Fruit fly (Drosophila melanogaster) whole organism, embryonic: ENCODE results near the gene Tti1.

ENCODE experiments used
- Atf6 ChIP-seq: fragments of 200-800 bp; sonication (Bioruptor generic); IDR thresholded peaks from 2 replicates; pipeline ENCODE4 v1.3.6; 2022; ENCODE audit warnings: missing biosample characterization, missing genetic modification characterization
- CG11456 ChIP-seq: fragments of 200-800 bp; sonication (Bioruptor generic); IDR thresholded peaks from 3 replicates; pipeline ENCODE4 v1.3.6; 2022; ENCODE audit warnings: missing biosample characterization, missing genetic modification characterization
- CG17186 ChIP-seq: fragments of 200-800 bp; sonication (Bioruptor generic); optimal IDR thresholded peaks from 3 replicates; lab custom pipeline; 2017; ENCODE audit warnings: missing biosample characterization, missing genetic modification reagents, missing genetic modification characterization
- CG17612 ChIP-seq: fragments of 200-800 bp; sonication (Bioruptor generic); IDR thresholded peaks from 2 replicates; pipeline ENCODE4 v1.3.6; 2022; ENCODE audit warnings: missing biosample characterization, missing genetic modification characterization
- CG17829 ChIP-seq: fragments of 200-800 bp; optimal IDR thresholded peaks from 2 replicates; lab custom pipeline; 2019; ENCODE audit warnings: missing biosample characterization, mild to moderate bottlenecking, missing genetic modification characterization, moderate library complexity
- CG18476 ChIP-seq: fragments of 200-800 bp; sonication (Bioruptor generic); optimal IDR thresholded peaks from 2 replicates; lab custom pipeline; 2016; ENCODE audit warnings: missing biosample characterization, mild to moderate bottlenecking, missing genetic modification characterization
- CG2875 ChIP-seq: fragments of 200-800 bp; sonication (Bioruptor generic); optimal IDR thresholded peaks from 2 replicates; lab custom pipeline; 2017; ENCODE audit warnings: missing biosample characterization, mild to moderate bottlenecking, missing genetic modification characterization, missing genetic modification reagents
- CG33213 ChIP-seq: fragments of 200-800 bp; sonication (Bioruptor generic); optimal IDR thresholded peaks from 3 replicates; lab custom pipeline; 2016; ENCODE audit warnings: missing biosample characterization, missing genetic modification characterization
- CG34224 ChIP-seq: fragments of 200-800 bp; sonication (Bioruptor generic); IDR thresholded peaks from 3 replicates; pipeline ENCODE4 v1.3.6; 2022; ENCODE audit warnings: missing biosample characterization, missing genetic modification characterization; ENCODE audit not compliant: partially characterized antibody
- CG6654 ChIP-seq: fragments of 200-800 bp; sonication (Bioruptor generic); optimal IDR thresholded peaks from 2 replicates; lab custom pipeline; 2017; ENCODE audit warnings: missing biosample characterization, mild to moderate bottlenecking, missing genetic modification characterization
- CG6791 ChIP-seq: fragments of 200-800 bp; sonication (Bioruptor generic); IDR thresholded peaks from 3 replicates; pipeline ENCODE4 v1.3.6; 2022; ENCODE audit warnings: missing biosample characterization, missing genetic modification characterization; ENCODE audit not compliant: partially characterized antibody
- CG7963 ChIP-seq: fragments of 200-800 bp; sonication (Bioruptor generic); IDR thresholded peaks from 3 replicates; pipeline ENCODE4 v1.3.6; 2022; ENCODE audit warnings: missing biosample characterization, missing genetic modification characterization; ENCODE audit not compliant: partially characterized antibody
- CG8359 ChIP-seq: fragments of 200-800 bp; sonication (Bioruptor generic); optimal IDR thresholded peaks from 2 replicates; lab custom pipeline; 2017; ENCODE audit warnings: missing biosample characterization, mild to moderate bottlenecking, missing genetic modification characterization, borderline replicate concordance
- CG8924 ChIP-seq: fragments of 200-800 bp; optimal IDR thresholded peaks from 3 replicates; lab custom pipeline; 2019; ENCODE audit warnings: missing biosample characterization, mild to moderate bottlenecking, missing genetic modification characterization, moderate library complexity
- CHES-1-like ChIP-seq: fragments of 200-800 bp; sonication (Bioruptor generic); optimal IDR thresholded peaks from 2 replicates; lab custom pipeline; 2016; ENCODE audit warnings: missing biosample characterization, missing genetic modification characterization
- D19B ChIP-seq: fragments of 200-800 bp; sonication (Bioruptor generic); optimal IDR thresholded peaks from 2 replicates; lab custom pipeline; 2017; ENCODE audit warnings: missing biosample characterization, mild to moderate bottlenecking, missing genetic modification characterization
- Dbx ChIP-seq: fragments of 200-800 bp; sonication (Bioruptor generic); IDR thresholded peaks from 3 replicates; pipeline ENCODE4 v1.3.6; 2022; ENCODE audit warnings: missing biosample characterization, missing genetic modification characterization
- Dp ChIP-seq: fragments of 200-800 bp; sonication (Bioruptor generic); optimal IDR thresholded peaks from 2 replicates; lab custom pipeline; 2018; ENCODE audit warnings: missing biosample characterization, mild to moderate bottlenecking, missing genetic modification characterization, moderate library complexity
- Elba2 ChIP-seq: fragments of 200-800 bp; sonication (Bioruptor generic); optimal IDR thresholded peaks from 3 replicates; lab custom pipeline; 2016; ENCODE audit warnings: missing biosample characterization, missing genetic modification characterization
- Fer3 ChIP-seq: fragments of 200-800 bp; sonication (Bioruptor generic); optimal IDR thresholded peaks from 2 replicates; lab custom pipeline; 2018; ENCODE audit warnings: missing biosample characterization, mild to moderate bottlenecking, missing genetic modification characterization, moderate library complexity
- H15 ChIP-seq: fragments of 200-800 bp; sonication (Bioruptor generic); IDR thresholded peaks from 3 replicates; pipeline ENCODE4 v1.3.6; 2022; ENCODE audit warnings: missing biosample characterization, missing genetic modification characterization
- HLH54F ChIP-seq: fragments of 200-800 bp; sonication (Bioruptor generic); optimal IDR thresholded peaks from 3 replicates; lab custom pipeline; 2016; ENCODE audit warnings: missing biosample characterization, missing genetic modification characterization
- Hr78 ChIP-seq, 2 experiments: fragments of 200-800 bp in 1 of 2; fragments of >200 bp in 1 of 2; sonication (Bioruptor generic) in 1 of 2; optimal IDR thresholded peaks; 2 replicates each; lab custom pipeline; 2017 to 2019; ENCODE audit warnings: missing biosample characterization in 2 of 2, missing genetic modification characterization in 2 of 2, mild to moderate bottlenecking in 1 of 2, moderate library complexity in 1 of 2
- Kr ChIP-seq: fragments of 200-800 bp; sonication (Bioruptor generic); optimal IDR thresholded peaks from 2 replicates; lab custom pipeline; 2017; ENCODE audit warnings: missing biosample characterization, mild to moderate bottlenecking, missing genetic modification characterization
- MBD-R2 ChIP-seq: fragments of 200-800 bp; sonication (Bioruptor generic); IDR thresholded peaks from 2 replicates; pipeline ENCODE4 v1.3.6; 2022; ENCODE audit warnings: missing biosample characterization, missing genetic modification characterization
- MTF-1 ChIP-seq: fragments of 200-800 bp; sonication (Bioruptor generic); optimal IDR thresholded peaks from 2 replicates; lab custom pipeline; 2018; ENCODE audit warnings: missing biosample characterization, mild to moderate bottlenecking, missing genetic modification characterization, borderline replicate concordance
- Rfx ChIP-seq: fragments of 200-800 bp; sonication (Bioruptor generic); IDR thresholded peaks from 2 replicates; pipeline ENCODE4 v1.3.6; 2022; ENCODE audit warnings: missing biosample characterization, missing genetic modification characterization
- Rx ChIP-seq: fragments of 200-800 bp; sonication (Bioruptor generic); IDR thresholded peaks from 2 replicates; pipeline ENCODE4 v1.3.6; 2022; ENCODE audit warnings: missing biosample characterization, missing genetic modification characterization
- Sox100B ChIP-seq: fragments of 200-800 bp; sonication (Bioruptor generic); optimal IDR thresholded peaks from 3 replicates; lab custom pipeline; 2018; ENCODE audit warnings: missing biosample characterization, mild to moderate bottlenecking, missing genetic modification characterization
- al ChIP-seq: fragments of 200-800 bp; sonication (Bioruptor generic); IDR thresholded peaks from 2 replicates; pipeline ENCODE4 v1.3.6; 2022; ENCODE audit warnings: missing biosample characterization, missing genetic modification characterization
- ase ChIP-seq: fragments of 200-800 bp; sonication (Bioruptor generic); IDR thresholded peaks from 3 replicates; pipeline ENCODE4 v1.3.6; 2022; ENCODE audit warnings: missing biosample characterization, missing genetic modification characterization
- croc ChIP-seq: fragments of 200-800 bp; sonication (Bioruptor generic); conservative IDR thresholded peaks from 3 replicates; pipeline ENCODE4 v1.3.6; 2022; ENCODE audit warnings: missing biosample characterization, missing genetic modification characterization
- ewg ChIP-seq: fragments of 200-800 bp; sonication (Bioruptor generic); optimal IDR thresholded peaks from 3 replicates; lab custom pipeline; 2017; ENCODE audit warnings: mild to moderate bottlenecking, missing biosample characterization, missing genetic modification reagents, missing genetic modification characterization
- fd64A ChIP-seq: fragments of 200-800 bp; sonication (Bioruptor generic); optimal IDR thresholded peaks from 3 replicates; lab custom pipeline; 2018; ENCODE audit warnings: missing biosample characterization, mild to moderate bottlenecking, missing genetic modification characterization
- fu2 ChIP-seq: fragments of 200-800 bp; sonication (Bioruptor generic); optimal IDR thresholded peaks from 2 replicates; lab custom pipeline; 2016; ENCODE audit warnings: missing biosample characterization, missing genetic modification characterization
- gt ChIP-seq: fragments of 200-800 bp; sonication (Bioruptor generic); IDR thresholded peaks from 2 replicates; pipeline ENCODE4 v1.3.6; 2022; ENCODE audit warnings: missing biosample characterization, missing genetic modification characterization
- jumu ChIP-seq: fragments of 200-800 bp; sonication (Bioruptor generic); optimal IDR thresholded peaks from 3 replicates; lab custom pipeline; 2016; ENCODE audit warnings: missing biosample characterization, missing genetic modification characterization
- lbe ChIP-seq: fragments of 200-800 bp; sonication (Bioruptor generic); optimal IDR thresholded peaks from 2 replicates; lab custom pipeline; 2016; ENCODE audit warnings: missing biosample characterization, mild to moderate bottlenecking, missing genetic modification characterization
- otp ChIP-seq: fragments of 200-800 bp; sonication (Bioruptor generic); IDR thresholded peaks from 3 replicates; pipeline ENCODE4, ENCODE4 v1.3.6; 2022; ENCODE audit warnings: missing biosample characterization, missing genetic modification characterization
- pan ChIP-seq, 4 experiments: fragments of >200 bp in 3 of 4; fragments of 200-800 bp in 1 of 4; sonication (Bioruptor generic) in 1 of 4; optimal IDR thresholded peaks in 3 of 4; IDR thresholded peaks in 1 of 4; 2 replicates each; pipeline versions ENCODE4 v1.3.6 to Lab custom; 2017 to 2022; ENCODE audit warnings: missing biosample characterization in 2 of 4, missing genetic modification characterization in 2 of 4, mixed read lengths in 1 of 4
- pb ChIP-seq: fragments of 200-800 bp; sonication (Bioruptor generic); optimal IDR thresholded peaks from 3 replicates; lab custom pipeline; 2016; ENCODE audit warnings: missing biosample characterization, missing genetic modification characterization
- ranshi ChIP-seq: fragments of 200-800 bp; sonication (Bioruptor generic); IDR thresholded peaks from 2 replicates; pipeline ENCODE4 v1.3.6; 2022; ENCODE audit warnings: missing biosample characterization, missing genetic modification characterization
- rib ChIP-seq: fragments of 200-800 bp; sonication (Bioruptor generic); IDR thresholded peaks from 2 replicates; pipeline ENCODE4 v1.3.6; 2022; ENCODE audit warnings: missing biosample characterization, missing genetic modification characterization
- schlank ChIP-seq: fragments of 200-800 bp; sonication (Bioruptor generic); optimal IDR thresholded peaks from 2 replicates; lab custom pipeline; 2018; ENCODE audit warnings: missing biosample characterization, mild to moderate bottlenecking, missing genetic modification characterization
- slp2 ChIP-seq: fragments of 200-800 bp; sonication (Bioruptor generic); optimal IDR thresholded peaks from 2 replicates; lab custom pipeline; 2016; ENCODE audit warnings: missing biosample characterization, missing genetic modification characterization
- tna ChIP-seq: fragments of 200-800 bp; sonication (Bioruptor generic); IDR thresholded peaks from 2 replicates; pipeline ENCODE4 v1.3.6; 2022; ENCODE audit warnings: missing biosample characterization, missing genetic modification characterization; ENCODE audit not compliant: partially characterized antibody
- trem ChIP-seq: fragments of 200-800 bp; optimal IDR thresholded peaks from 3 replicates; lab custom pipeline; 2019; ENCODE audit warnings: missing biosample characterization, mild to moderate bottlenecking, missing genetic modification characterization, moderate library complexity
- ttk ChIP-seq: fragments of 200-800 bp; sonication (Bioruptor generic); IDR thresholded peaks from 2 replicates; pipeline ENCODE4 v2.1.2; 2022; ENCODE audit warnings: missing biosample characterization, missing genetic modification characterization
- tx ChIP-seq: fragments of 200-800 bp; sonication (Bioruptor generic); optimal IDR thresholded peaks from 2 replicates; lab custom pipeline; 2016; ENCODE audit warnings: missing biosample characterization, missing genetic modification characterization
- zfh1 ChIP-seq: fragments of 200-800 bp; sonication (Bioruptor generic); IDR thresholded peaks from 3 replicates; pipeline ENCODE4 v1.3.6; 2022; ENCODE audit warnings: missing biosample characterization, missing genetic modification characterization

Tti1 gene

DNA sequence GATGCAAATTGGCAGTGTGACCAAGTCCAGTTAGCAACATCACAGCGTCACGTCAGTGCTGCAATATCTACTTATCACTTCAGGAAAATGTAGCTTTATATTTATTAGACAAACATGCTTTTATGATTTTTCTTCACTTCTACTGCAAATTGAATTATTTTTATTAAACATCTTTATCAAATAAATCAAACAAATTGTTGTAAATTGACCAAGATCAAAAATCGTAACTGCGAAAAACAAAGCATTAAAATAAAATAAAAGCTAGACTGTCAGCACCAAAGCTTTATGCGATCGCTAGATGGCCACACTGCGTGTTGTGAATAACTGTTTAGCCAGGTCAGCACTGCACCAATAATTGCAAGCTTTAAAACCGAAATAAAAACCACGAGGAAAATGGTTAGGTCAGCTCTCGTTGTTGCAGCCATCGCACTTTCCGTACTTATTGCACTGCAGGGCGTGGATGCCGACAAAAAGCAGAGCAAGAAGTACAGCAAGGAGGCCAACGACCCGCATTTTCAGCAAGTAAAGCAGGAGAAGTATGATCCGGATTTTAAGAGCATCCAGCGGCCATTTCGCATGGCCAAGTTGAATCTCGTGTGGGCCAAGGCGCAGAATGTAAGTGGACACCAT, 36.8 kb upstream of the Tti1 start, which contains the start of the genes CG12945 and CG8507 (continued):
- TF ChIP-seq zfh1 (GFP tag; lab: Robert Waterston, UW), result no peak
- no peak for TF ChIP-seq CG34224
- no peak for TF ChIP-seq pan (optimal IDR thresholded peaks at IDR 0.05; lab: Kevin White, UChicago)
- TF ChIP-seq pan (GFP tag; optimal IDR thresholded peaks at IDR 0.05 in 1 of 2, IDR thresholded peaks at IDR 0.05 in 1 of 2), result no peak
- no peak for TF ChIP-seq D19B
- TF ChIP-seq Hr78 (GFP tag; optimal IDR thresholded peaks at IDR 0.05; lab: Kevin White, UChicago), result no peak
- peak; percentile 37 for TF ChIP-seq Elba2 (GFP tag; lab: Kevin White, UChicago)
- no peak for TF ChIP-seq CG8359 (GFP tag; lab: Kevin White, UChicago)
- no peak for TF ChIP-seq CG17186 (GFP tag; lab: Kevin White, UChicago)
- no peak for TF ChIP-seq Sox100B (GFP tag; lab: Kevin White, UChicago)
- TF ChIP-seq CG6791 (GFP tag; lab: Robert Waterston, UW), result no peak
- TF ChIP-seq CG17829, result peak; percentile 54
- no peak; the same call in 1 of the 2 replicates for TF ChIP-seq Atf6
- no peak for TF ChIP-seq croc (GFP tag; lab: Robert Waterston, UW)
- TF ChIP-seq tx (GFP tag; lab: Kevin White, UChicago), result no peak
- no peak for TF ChIP-seq otp (GFP tag; lab: Robert Waterston, UW)
- no peak for TF ChIP-seq tna
- TF ChIP-seq Fer3, result peak; percentile 39
- no peak for TF ChIP-seq CG6654
- peak; percentile 75 for TF ChIP-seq MBD-R2 (GFP tag; lab: Robert Waterston, UW)
- TF ChIP-seq rib (GFP tag; lab: Robert Waterston, UW), result no peak
- no peak for TF ChIP-seq CG11456 (GFP tag; lab: Robert Waterston, UW)
- TF ChIP-seq CG2875 (GFP tag; lab: Kevin White, UChicago), result no peak
- peak; percentile 34 for TF ChIP-seq trem (tag; lab: Kevin White, UChicago)
- peak; percentile 28 for TF ChIP-seq jumu (GFP tag; lab: Kevin White, UChicago)
- 0 out of 3 replicates have a peak, but pooled peaks have one; percentile 18 for TF ChIP-seq Dbx (GFP tag; lab: Robert Waterston, UW)
- TF ChIP-seq H15 (GFP tag; lab: Robert Waterston, UW), result no peak
- no peak for TF ChIP-seq slp2 (GFP tag; lab: Kevin White, UChicago)
- TF ChIP-seq CG8924 (tag; lab: Kevin White, UChicago), result peak; percentile 31
- TF ChIP-seq CHES-1-like (GFP tag; lab: Kevin White, UChicago), result peak; percentile 54
- no peak for TF ChIP-seq schlank
- peak; percentile 32 for TF ChIP-seq Dp (GFP tag; lab: Kevin White, UChicago)
- TF ChIP-seq fd64A (GFP tag; lab: Kevin White, UChicago), result no peak
- no peak for TF ChIP-seq CG7963 (GFP tag; lab: Robert Waterston, UW)
- no peak for TF ChIP-seq ase (GFP tag; lab: Robert Waterston, UW)
- TF ChIP-seq fu2 (GFP tag; lab: Kevin White, UChicago), result no peak
- TF ChIP-seq ttk, result no peak
- TF ChIP-seq al, result peak; percentile 37; the same call in 1 of the 2 replicates
- TF ChIP-seq ewg (GFP tag; lab: Kevin White, UChicago), result no peak
- peak; percentile 66 for TF ChIP-seq Rfx (GFP tag; lab: Robert Waterston, UW)
- TF ChIP-seq CG33213 (GFP tag; lab: Kevin White, UChicago), result no peak
- TF ChIP-seq CG17612 (GFP tag; lab: Robert Waterston, UW), result no peak
- TF ChIP-seq Rx, result no peak
- no peak for TF ChIP-seq gt (GFP tag; lab: Robert Waterston, UW)
- peak; percentile 26 for TF ChIP-seq CG18476 (GFP tag; lab: Kevin White, UChicago)
- TF ChIP-seq MTF-1 (GFP tag; lab: Kevin White, UChicago), result no peak
- TF ChIP-seq ranshi (GFP tag; lab: Robert Waterston, UW), result no peak
- TF ChIP-seq HLH54F (GFP tag; lab: Kevin White, UChicago), result peak; percentile 33
- no peak for TF ChIP-seq Kr
- no peak for TF ChIP-seq pb (GFP tag; lab: Kevin White, UChicago)
- TF ChIP-seq lbe (GFP tag; lab: Kevin White, UChicago), result peak; percentile 3
